Fruit fly (Drosophila melanogaster): Measurements from ENCODE around the gene Frmd5.

The Frmd5 gene

dm6 chr2L:10387869-10388726 lies 43.9 kb downstream of the Frmd5 start, which contains the start of gene da:
TSS of gene da (plus strand) at chr2L:10388105.
- TF ChIP-seq noc (tag; optimal IDR thresholded peaks at IDR 0.05): peak; percentile 31

dm6 chr2L:10393467-10393866 lies 49.2 kb downstream of the Frmd5 start:
- TF ChIP-seq noc (tag; optimal IDR thresholded peaks at IDR 0.05): no peak

dm6 chr2L:10395035-10395434 lies 50.8 kb downstream of the Frmd5 start:
- TF ChIP-seq noc (tag; optimal IDR thresholded peaks at IDR 0.05): no peak

- no peak for TF ChIP-seq noc (tag; optimal IDR thresholded peaks at IDR 0.05)
These were observed 51.6 kb downstream of the Frmd5 start, which contains the start of gene Mdh1 for dm6 chr2L:10395642-10396487. TSS of gene Mdh1 (minus strand) at chr2L:10396332.

- TF ChIP-seq noc (tag; optimal IDR thresholded peaks at IDR 0.05): no peak
These were observed 52.2 kb downstream of the Frmd5 start, which contains the start of gene Cnot4 for dm6 chr2L:10396488-10396824. TSS of gene Cnot4 (plus strand) at chr2L:10396716.

- TF ChIP-seq noc (tag; optimal IDR thresholded peaks at IDR 0.05): no peak
These were observed 52.8 kb downstream of the Frmd5 start for dm6 chr2L:10396877-10397587.

Data from whole organism, larva.